Worm (Caenorhabditis elegans) whole organism, late embryonic: ENCODE data around the gene F02H6.6.

Experiments
- F13H6.1 ChIP-seq: sonication (generic microtip); optimal IDR thresholded peaks from 2 replicates; lab custom pipeline; 2016; ENCODE audit warnings: missing genetic modification characterization, missing compliant biosample characterization
- K02D7.2 ChIP-seq: sonication (generic microtip); optimal IDR thresholded peaks from 2 replicates; lab custom pipeline; 2017; ENCODE audit warnings: mild to moderate bottlenecking, missing genetic modification characterization, missing compliant biosample characterization
- Y22D7AL.16 ChIP-seq: sonication (generic microtip); optimal IDR thresholded peaks from 2 replicates; lab custom pipeline; 2016; ENCODE audit warnings: missing genetic modification characterization, missing compliant biosample characterization
- ahr-1 ChIP-seq: sonication (generic microtip); optimal IDR thresholded peaks from 2 replicates; lab custom pipeline; 2016; ENCODE audit warnings: missing genetic modification characterization, missing compliant biosample characterization
- ceh-14 ChIP-seq: sonication (generic microtip); optimal IDR thresholded peaks from 2 replicates; lab custom pipeline; 2016; ENCODE audit warnings: missing genotype, missing genetic modification characterization, missing compliant biosample characterization
- ceh-34 ChIP-seq: sonication (generic microtip); optimal IDR thresholded peaks from 2 replicates; lab custom pipeline; 2016; ENCODE audit warnings: mild to moderate bottlenecking, missing genetic modification characterization, missing compliant biosample characterization
- ceh-45 ChIP-seq: fragments of 200-800 bp; sonication (Bioruptor generic); IDR thresholded peaks from 2 replicates; pipeline ENCODE4 v1.3.6; 2022; ENCODE audit warnings: missing genetic modification reagents, missing genetic modification characterization, missing compliant biosample characterization
- ceh-6 ChIP-seq: fragments of 200-800 bp; sonication (Bioruptor generic); optimal IDR thresholded peaks from 2 replicates; lab custom pipeline; 2018; ENCODE audit warnings: mild to moderate bottlenecking, missing genetic modification characterization, missing compliant biosample characterization
- che-1 ChIP-seq: sonication (generic microtip); optimal IDR thresholded peaks from 2 replicates; lab custom pipeline; 2016; ENCODE audit warnings: mild to moderate bottlenecking, missing genetic modification characterization, missing compliant biosample characterization
- elt-2 ChIP-seq: sonication (generic microtip); optimal IDR thresholded peaks from 2 replicates; lab custom pipeline; 2016; ENCODE audit warnings: missing genetic modification reagents, missing genetic modification characterization, missing compliant biosample characterization
- elt-4 ChIP-seq: sonication (generic microtip); optimal IDR thresholded peaks from 2 replicates; lab custom pipeline; 2016; ENCODE audit warnings: missing genetic modification characterization, missing compliant biosample characterization
- eyg-1 ChIP-seq: sonication (generic microtip); optimal IDR thresholded peaks from 2 replicates; lab custom pipeline; 2016; ENCODE audit warnings: missing genotype, missing genetic modification characterization, missing compliant biosample characterization
- fkh-10 ChIP-seq: fragments of 150-350 bp; optimal IDR thresholded peaks from 2 replicates; lab custom pipeline; 2014; ENCODE audit warnings: missing biosample characterization, missing genetic modification reagents, missing genetic modification characterization
- fkh-6 ChIP-seq: sonication (generic microtip); optimal IDR thresholded peaks from 2 replicates; lab custom pipeline; 2016; ENCODE audit warnings: missing genetic modification characterization, missing compliant biosample characterization
- hlh-13 ChIP-seq: fragments of 200-800 bp; sonication (Bioruptor generic); optimal IDR thresholded peaks from 2 replicates; lab custom pipeline; 2018; ENCODE audit warnings: mild to moderate bottlenecking, missing genetic modification characterization, missing compliant biosample characterization
- hlh-6 ChIP-seq: sonication (generic microtip); optimal IDR thresholded peaks from 2 replicates; lab custom pipeline; 2016; ENCODE audit warnings: missing genotype, missing genetic modification characterization, missing compliant biosample characterization
- hlh-8 ChIP-seq: sonication (generic microtip); optimal IDR thresholded peaks from 2 replicates; lab custom pipeline; 2016; ENCODE audit warnings: missing genotype, missing genetic modification characterization, missing compliant biosample characterization
- mec-3 ChIP-seq: sonication (generic microtip); optimal IDR thresholded peaks from 2 replicates; lab custom pipeline; 2016; ENCODE audit warnings: borderline replicate concordance, missing genetic modification characterization, missing compliant biosample characterization
- nfya-1 ChIP-seq: sonication (generic microtip); optimal IDR thresholded peaks from 2 replicates; lab custom pipeline; 2017; ENCODE audit warnings: missing genetic modification characterization, mild to moderate bottlenecking, missing compliant biosample characterization, antibody characterized with exemption, moderate library complexity
- nhr-11 ChIP-seq: fragments of 150-350 bp; optimal IDR thresholded peaks from 2 replicates; lab custom pipeline; 2014; ENCODE audit warnings: missing biosample characterization, missing genetic modification characterization
- npax-4 ChIP-seq: sonication (generic microtip); optimal IDR thresholded peaks from 2 replicates; lab custom pipeline; 2016; ENCODE audit warnings: missing genetic modification characterization, missing compliant biosample characterization
- odd-2 ChIP-seq: sonication (generic microtip); optimal IDR thresholded peaks from 2 replicates; lab custom pipeline; 2017; ENCODE audit warnings: antibody characterized with exemption, mild to moderate bottlenecking, missing genetic modification characterization, missing compliant biosample characterization
- pag-3 ChIP-seq: sonication (generic microtip); optimal IDR thresholded peaks from 2 replicates; lab custom pipeline; 2016; ENCODE audit warnings: missing compliant biosample characterization, missing genetic modification characterization, borderline replicate concordance
- pat-9 ChIP-seq: fragments of 200-800 bp; sonication (Bioruptor generic); optimal IDR thresholded peaks from 2 replicates; lab custom pipeline; 2018; ENCODE audit warnings: mild to moderate bottlenecking, missing genetic modification characterization, moderate library complexity, missing compliant biosample characterization
- pax-1 ChIP-seq: fragments of 150-350 bp; optimal IDR thresholded peaks from 2 replicates; lab custom pipeline; 2014; ENCODE audit warnings: missing biosample characterization, missing genetic modification characterization
- pqm-1 ChIP-seq: sonication (generic microtip); optimal IDR thresholded peaks from 2 replicates; lab custom pipeline; 2016; ENCODE audit warnings: missing genetic modification characterization, missing compliant biosample characterization
- pros-1 ChIP-seq: fragments of 150-350 bp; optimal IDR thresholded peaks from 2 replicates; lab custom pipeline; 2014; ENCODE audit warnings: missing biosample characterization, missing genetic modification reagents, missing genetic modification characterization
- ref-2 ChIP-seq: sonication (generic microtip); optimal IDR thresholded peaks from 2 replicates; lab custom pipeline; 2016; ENCODE audit warnings: missing genetic modification characterization, missing compliant biosample characterization
- rnt-1 ChIP-seq: sonication (generic microtip); optimal IDR thresholded peaks from 2 replicates; lab custom pipeline; 2016; ENCODE audit warnings: missing genetic modification characterization, missing compliant biosample characterization
- sdc-2 ChIP-seq: sonication (generic microtip); optimal IDR thresholded peaks from 2 replicates; lab custom pipeline; 2016; ENCODE audit warnings: missing genotype, missing genetic modification characterization, missing compliant biosample characterization
- sox-2 ChIP-seq: fragments of 200-800 bp; sonication (Bioruptor generic); IDR thresholded peaks from 2 replicates; pipeline ENCODE4 v1.3.6; 2022; ENCODE audit warnings: missing genetic modification reagents, missing genetic modification characterization, missing compliant biosample characterization
- tbx-7 ChIP-seq: sonication (generic microtip); optimal IDR thresholded peaks from 2 replicates; lab custom pipeline; 2016; ENCODE audit warnings: missing genotype, missing genetic modification characterization, missing compliant biosample characterization
- unc-3 ChIP-seq, 2 experiments: fragments of 200-800 bp in 1 of 2; sonication (Bioruptor generic) in 1 of 2; sonication (generic microtip) in 1 of 2; conservative IDR thresholded peaks in 1 of 2; optimal IDR thresholded peaks in 1 of 2; 2 replicates each; pipeline versions ENCODE4 v1.3.6 to Lab custom; 2016 to 2022; ENCODE audit warnings: missing compliant biosample characterization in 2 of 2, missing genetic modification characterization in 2 of 2, missing genetic modification reagents in 1 of 2
- zip-5 ChIP-seq: sonication (generic microtip); optimal IDR thresholded peaks from 2 replicates; lab custom pipeline; 2016; ENCODE audit warnings: missing genetic modification characterization, missing compliant biosample characterization
- ztf-16 ChIP-seq: sonication (generic microtip); optimal IDR thresholded peaks from 2 replicates; lab custom pipeline; 2017; ENCODE audit warnings: missing genetic modification characterization, missing compliant biosample characterization

Gene F02H6.6

DNA sequence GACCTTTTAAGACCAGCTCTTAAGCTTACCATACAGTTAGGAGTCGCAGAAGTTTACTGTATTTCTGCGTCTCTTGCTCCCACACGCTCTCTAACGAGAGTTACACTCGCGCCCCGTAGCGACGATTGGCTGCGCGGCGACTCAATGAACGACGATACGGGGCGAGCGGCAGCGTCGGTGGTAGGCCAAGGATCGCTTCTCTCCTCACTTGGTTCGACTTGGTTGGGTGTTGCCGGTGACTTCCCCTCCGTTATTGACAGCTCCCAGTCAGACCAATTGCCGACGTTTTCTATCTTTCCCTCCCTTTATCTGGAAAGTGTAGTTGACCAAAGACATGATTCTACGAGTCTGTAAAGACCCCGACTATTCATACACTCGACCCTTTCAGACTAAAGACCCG is 24.9 kb upstream of the F02H6.6 start:
- no peak for TF ChIP-seq zip-5 (tag; lab: Kevin White, UChicago)
- TF ChIP-seq ceh-34 (tag; lab: Kevin White, UChicago), result no peak
- TF ChIP-seq mec-3 (tag; lab: Kevin White, UChicago), result no peak
- no peak for TF ChIP-seq pqm-1 (tag; lab: Kevin White, UChicago)
- TF ChIP-seq F13H6.1 (tag; lab: Kevin White, UChicago), result no peak
- TF ChIP-seq che-1, result no peak
- TF ChIP-seq fkh-10 (GFP tag; lab: Kevin White, UChicago), result no peak
- TF ChIP-seq eyg-1, result no peak
- no peak for TF ChIP-seq nhr-11 (tag; lab: Kevin White, UChicago)
- TF ChIP-seq unc-3 (GFP tag; conservative IDR thresholded peaks at IDR 0.05; lab: Robert Waterston, UW), result no peak
- no peak for TF ChIP-seq unc-3 (tag; optimal IDR thresholded peaks at IDR 0.05; lab: Kevin White, UChicago)
- TF ChIP-seq fkh-6, result no peak
- TF ChIP-seq hlh-6 (tag; lab: Kevin White, UChicago), result no peak
- no peak for TF ChIP-seq sox-2 (GFP tag; lab: Robert Waterston, UW)
- TF ChIP-seq ceh-6 (GFP tag; lab: Kevin White, UChicago), result no peak
- no peak for TF ChIP-seq pag-3 (tag; lab: Kevin White, UChicago)
- no peak for TF ChIP-seq ref-2
- no peak for TF ChIP-seq pros-1 (tag; lab: Kevin White, UChicago)
- TF ChIP-seq hlh-13 (GFP tag; lab: Kevin White, UChicago), result no peak
- TF ChIP-seq elt-2 (tag; lab: Kevin White, UChicago), result no peak

DNA sequence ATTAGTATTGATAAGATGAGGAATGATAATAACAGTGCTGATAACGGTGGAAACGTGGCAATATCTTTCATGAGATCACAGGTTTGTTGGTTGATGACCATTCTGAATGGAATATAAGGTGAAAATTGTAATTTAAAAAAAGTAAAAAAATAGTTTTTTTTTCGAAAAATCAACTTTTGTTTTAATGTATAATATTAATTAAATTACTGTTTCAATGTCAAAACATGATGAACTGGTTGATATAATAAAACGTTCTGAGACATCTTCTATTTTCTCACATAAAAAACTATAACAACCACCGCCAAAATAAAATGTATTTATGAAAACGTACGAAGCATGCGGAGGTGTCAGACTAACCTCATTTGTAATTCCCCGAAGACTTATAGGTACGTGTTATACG is 19.4 kb upstream of the F02H6.6 start, which contains the start of gene srab-24:
Gene srab-24 (minus strand): TSS at position 101 of the 400 bp plus-strand sequence.
- TF ChIP-seq pax-1 (tag; lab: Kevin White, UChicago), result no peak
- peak; percentile 36 for TF ChIP-seq elt-2 (tag; lab: Kevin White, UChicago)
- TF ChIP-seq npax-4, result no peak
- no peak for TF ChIP-seq hlh-8 (tag; lab: Kevin White, UChicago)
- TF ChIP-seq nhr-11 (tag; lab: Kevin White, UChicago), result no peak

ce11 chrIV:14249447-14249846 is 18.7 kb upstream of the F02H6.6 start:
- TF ChIP-seq ceh-14 (tag; lab: Kevin White, UChicago) (no peak), ceh-45 (GFP tag; lab: Robert Waterston, UW) (no peak), nfya-1 (peak; percentile 90)

DNA sequence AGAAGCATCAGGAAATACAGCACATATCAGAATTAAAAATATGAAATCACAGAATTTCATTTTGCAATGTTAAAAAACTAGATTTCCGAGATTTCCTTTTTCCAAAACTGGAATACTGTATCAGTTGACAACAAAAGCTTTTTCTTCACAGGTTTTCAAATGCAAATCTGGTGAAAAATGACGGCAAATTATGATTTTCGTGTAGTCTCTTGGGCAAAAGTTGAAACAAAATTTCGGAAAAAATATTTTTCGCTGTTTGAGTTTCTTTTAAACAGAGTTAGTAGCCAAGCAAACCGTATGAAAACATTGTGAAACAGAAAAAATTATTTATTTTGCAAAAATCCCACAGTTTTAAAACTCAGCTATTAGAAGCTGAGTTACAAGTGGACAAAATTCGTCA is 13.7 kb upstream of the F02H6.6 start, which contains the start of gene Y64G10A.2:
Gene Y64G10A.2 (minus strand): TSS at position 101 of the 400 bp plus-strand sequence.
- TF ChIP-seq odd-2 (no peak), tbx-7 (no peak), sox-2 (GFP tag; lab: Robert Waterston, UW) (no peak), che-1 (no peak), F13H6.1 (tag; lab: Kevin White, UChicago) (no peak), ahr-1 (tag; lab: Kevin White, UChicago) (no peak), rnt-1 (tag; lab: Kevin White, UChicago) (no peak), pat-9 (tag; lab: Kevin White, UChicago) (no peak), hlh-13 (GFP tag; lab: Kevin White, UChicago) (no peak), elt-4 (no peak), sdc-2 (tag; lab: Kevin White, UChicago) (no peak), K02D7.2 (tag; lab: Kevin White, UChicago) (no peak), fkh-10 (GFP tag; lab: Kevin White, UChicago) (no peak), ref-2 (no peak), ztf-16 (tag; lab: Kevin White, UChicago) (no peak), pag-3 (tag; lab: Kevin White, UChicago) (no peak), Y22D7AL.16 (no peak), ceh-45 (GFP tag; lab: Robert Waterston, UW) (no peak), pqm-1 (tag; lab: Kevin White, UChicago) (no peak)
